Fruit fly (Drosophila melanogaster) whole organism, adult: ENCODE measurements around the gene CG9760.

Source experiments
- CG7045 ChIP-seq: fragments of 200-800 bp; sonication (Bioruptor generic); optimal IDR thresholded peaks from 2 replicates; lab custom pipeline; 2017; ENCODE audit warnings: missing biosample characterization, mild to moderate bottlenecking, missing genetic modification characterization
- kay ChIP-seq: fragments of 200-800 bp; sonication (Bioruptor generic); peaks from one replicate; lab custom pipeline; 2016; ENCODE audit warnings: missing biosample characterization, missing genetic modification characterization, borderline replicate concordance

DNA sequence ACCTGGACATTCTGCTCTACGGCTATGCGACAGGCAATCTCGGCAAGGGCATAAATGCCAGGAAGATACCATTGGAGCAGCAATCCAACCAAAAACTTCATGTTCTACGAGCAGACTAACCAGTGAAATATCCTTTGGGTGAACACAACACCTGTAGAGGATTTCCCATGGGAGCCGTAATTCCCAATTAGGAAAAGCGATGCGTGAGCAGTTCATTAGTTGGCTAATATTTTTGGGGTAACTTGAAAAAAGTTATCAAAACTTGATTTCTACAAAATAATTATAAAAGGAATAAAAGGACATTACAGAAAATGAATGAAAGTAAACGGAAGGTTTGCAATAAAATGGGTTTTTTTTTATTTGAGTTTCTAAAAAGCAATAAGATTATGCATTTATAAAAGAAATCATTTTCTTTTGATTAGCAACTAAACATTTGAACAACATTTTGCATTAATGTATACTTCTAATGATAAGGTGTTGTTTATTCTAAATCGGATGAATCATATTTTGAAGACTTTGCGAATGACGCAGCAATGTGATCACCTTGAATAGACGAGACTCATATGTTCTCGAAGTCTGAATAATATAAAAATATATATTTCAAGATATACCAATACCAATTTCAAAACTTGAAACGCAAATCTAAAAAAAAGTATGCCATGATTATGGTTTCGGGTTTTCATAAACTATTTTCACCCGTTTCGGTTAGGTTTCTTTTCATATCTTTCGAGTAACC lies 36.1 kb downstream of the CG9760 start, which contains the start of the genes Ir68b and CG34241:
- TF ChIP-seq CG7045 (GFP tag; lab: Kevin White, UChicago) (no peak), kay (GFP tag; lab: Kevin White, UChicago) (no peak)
